Fruit fly (Drosophila melanogaster): ENCODE results near the gene Vha26.

Vha26 gene

dm6 chr3R:5613114-5613443 lies 21.5 kb downstream of the Vha26 start, which contains the start of gene Atu (continued):
- TF ChIP-seq lbe (GFP tag; optimal IDR thresholded peaks at IDR 0.05) (peak; percentile 54), slp2 (GFP tag; optimal IDR thresholded peaks at IDR 0.05) (no peak), knrl (GFP tag; IDR thresholded peaks at IDR 0.05; ENCODE audit: partially characterized antibody) (peak; percentile 94), gce (GFP tag; IDR thresholded peaks at IDR 0.05) (no peak), CG31441 (GFP tag; IDR thresholded peaks at IDR 0.05) (peak; percentile 43; the same call in 1 of the 2 replicates), zf30C (GFP tag; optimal IDR thresholded peaks at IDR 0.05) (no peak), pb (GFP tag; optimal IDR thresholded peaks at IDR 0.05) (no peak), CG4730 (GFP tag; IDR thresholded peaks at IDR 0.05) (no peak), tna (GFP tag; IDR thresholded peaks at IDR 0.05; ENCODE audit: partially characterized antibody) (peak; percentile 83), NFAT (GFP tag; IDR thresholded peaks at IDR 0.05) (no peak), CG2678 (tag; optimal IDR thresholded peaks at IDR 0.05) (peak; percentile 38), luna (GFP tag; optimal IDR thresholded peaks at IDR 0.05) (no peak), odd (GFP tag; optimal IDR thresholded peaks at IDR 0.05) (no peak), CG15601 (tag; optimal IDR thresholded peaks at IDR 0.05) (peak; percentile 28), fd96Cb (tag; optimal IDR thresholded peaks at IDR 0.05) (no peak), CG3065 (GFP tag; optimal IDR thresholded peaks at IDR 0.05) (no peak), CG3281 (GFP tag; optimal IDR thresholded peaks at IDR 0.05) (peak; percentile 2), CG9609 (GFP tag; optimal IDR thresholded peaks at IDR 0.05) (no peak), Sry-δ (GFP tag; optimal IDR thresholded peaks at IDR 0.05) (peak; percentile 96), CG18599 (GFP tag; optimal IDR thresholded peaks at IDR 0.05) (no peak), eve (GFP tag; optimal IDR thresholded peaks at IDR 0.05) (no peak), CG1832 (GFP tag; optimal IDR thresholded peaks at IDR 0.05) (no peak), CG10209 (GFP tag; optimal IDR thresholded peaks at IDR 0.05) (no peak), trem (tag; optimal IDR thresholded peaks at IDR 0.05) (peak; percentile 94), Kr (GFP tag; optimal IDR thresholded peaks at IDR 0.05) (no peak), CoRest (tag; optimal IDR thresholded peaks at IDR 0.05) (peak; percentile 53), HmgZ (tag; optimal IDR thresholded peaks at IDR 0.05) (peak; percentile 79), CG18011 (GFP tag; optimal IDR thresholded peaks at IDR 0.05) (no peak), CG17359 (tag; optimal IDR thresholded peaks at IDR 0.05) (peak; percentile 24), Ssrp (tag; optimal IDR thresholded peaks at IDR 0.05) (no peak), D19B (GFP tag; optimal IDR thresholded peaks at IDR 0.05) (no peak), sisA (GFP tag; IDR thresholded peaks at IDR 0.05) (no peak), CG6765 (GFP tag; optimal IDR thresholded peaks at IDR 0.05) (no peak), trh (GFP tag; optimal IDR thresholded peaks at IDR 0.05) (no peak), CG1603 (tag; optimal IDR thresholded peaks at IDR 0.05) (peak; percentile 68), CG4328 (GFP tag; optimal IDR thresholded peaks at IDR 0.05) (peak; percentile 18), Dip2 (GFP tag; IDR thresholded peaks at IDR 0.05) (no peak), lola (GFP tag; optimal IDR thresholded peaks at IDR 0.05) (peak in 1 of 3 experiments; percentile 34), lilli (GFP tag; optimal IDR thresholded peaks at IDR 0.05) (peak; percentile 48), CG16779 (GFP tag; IDR thresholded peaks at IDR 0.05) (no peak), Xbp1 (GFP tag; optimal IDR thresholded peaks at IDR 0.05) (peak; percentile 47), C15 (GFP tag; IDR thresholded peaks at IDR 0.05) (no peak), az2 (GFP tag; optimal IDR thresholded peaks at IDR 0.05) (no peak), kni (GFP tag; optimal IDR thresholded peaks at IDR 0.05) (no peak), HLH54F (GFP tag; optimal IDR thresholded peaks at IDR 0.05) (peak; percentile 39), CG4424 (GFP tag; optimal IDR thresholded peaks at IDR 0.05) (peak; percentile 17), fru (optimal IDR thresholded peaks at IDR 0.05) (no peak), CG7271 (tag; optimal IDR thresholded peaks at IDR 0.05) (no peak), CG6254 (GFP tag; optimal IDR thresholded peaks at IDR 0.05) (no peak), gcm (GFP tag; optimal IDR thresholded peaks at IDR 0.05) (no peak), jing (GFP tag; optimal IDR thresholded peaks at IDR 0.05) (no peak), shn (GFP tag; optimal IDR thresholded peaks at IDR 0.05) (peak; percentile 54)

All from whole organism, embryonic.